Worm (Caenorhabditis elegans): ENCODE results near the gene dph-2.

The dph-2 gene

DNA sequence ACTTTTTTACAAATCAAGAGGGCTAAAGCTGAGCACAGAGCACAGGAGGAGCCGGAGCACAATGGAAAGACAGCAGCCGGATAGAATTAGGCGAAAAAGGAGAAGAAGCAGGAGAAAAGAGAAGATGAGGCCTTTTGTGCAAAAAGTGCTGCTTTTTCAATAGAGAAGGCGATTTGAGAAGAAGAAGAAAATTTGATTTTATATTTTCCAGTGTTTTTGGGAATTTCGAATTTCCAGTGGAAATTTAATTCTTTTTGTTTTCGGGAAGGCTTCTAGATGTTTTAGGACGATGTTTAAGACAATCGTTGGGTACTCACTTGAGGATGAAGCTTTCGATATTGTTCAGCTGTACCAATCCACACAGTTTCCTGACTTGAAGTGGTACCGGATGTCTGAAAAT lies 39.6 kb upstream of the dph-2 start:
- TF ChIP-seq crh-2 (tag; optimal IDR thresholded peaks at IDR 0.05) (no peak), unc-55 (GFP tag; optimal IDR thresholded peaks at IDR 0.05) (no peak), mab-5 (tag; optimal IDR thresholded peaks at IDR 0.05) (no peak), ceh-16 (tag; optimal IDR thresholded peaks at IDR 0.05) (no peak)

DNA sequence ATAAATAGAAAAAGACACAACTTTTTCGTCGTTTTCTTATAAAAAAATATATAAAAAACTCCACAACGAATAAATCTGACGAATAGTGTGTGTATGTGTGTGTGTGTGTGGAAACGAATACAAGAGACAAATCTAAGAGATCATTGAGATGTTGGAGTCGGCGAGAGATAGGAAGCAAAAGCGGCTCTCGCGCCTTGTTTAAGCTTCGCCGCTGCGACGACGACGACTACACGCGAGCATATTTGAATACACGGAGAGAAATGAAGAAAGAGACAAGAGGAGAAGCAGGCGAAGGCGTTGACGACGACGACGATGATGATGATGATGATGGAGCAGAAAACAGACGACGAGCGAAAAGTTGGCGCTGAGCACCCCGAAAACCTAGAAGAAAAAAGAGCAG lies 30.7 kb upstream of the dph-2 start:
- TF ChIP-seq ztf-4 (tag; optimal IDR thresholded peaks at IDR 0.05) (no peak), C34F6.9 (tag; optimal IDR thresholded peaks at IDR 0.05) (peak; percentile 36), ztf-1 (GFP tag; conservative IDR thresholded peaks at IDR 0.05) (no peak), lsy-2 (tag; optimal IDR thresholded peaks at IDR 0.05) (peak in 1 of 2 experiments; percentile 14), crh-2 (tag; optimal IDR thresholded peaks at IDR 0.05) (peak; percentile 14), F13H6.1 (tag; optimal IDR thresholded peaks at IDR 0.05) (peak; percentile 36), lin-11 (tag; optimal IDR thresholded peaks at IDR 0.05) (peak; percentile 23), unc-55 (GFP tag; optimal IDR thresholded peaks at IDR 0.05) (peak; percentile 73)

ce11 chrII:10737059-10737458 lies 23.0 kb upstream of the dph-2 start, which contains the start of gene C52A11.3:
Gene C52A11.3 (plus strand): TSS chrII:10737359.
- no peak for TF ChIP-seq skn-1 (tag; optimal IDR thresholded peaks at IDR 0.05)
- TF ChIP-seq unc-39 (tag; optimal IDR thresholded peaks at IDR 0.05), result no peak
- TF ChIP-seq R02D3.7 (tag; optimal IDR thresholded peaks at IDR 0.05), result no peak
- no peak for TF ChIP-seq mab-5 (tag; optimal IDR thresholded peaks at IDR 0.05)
- no peak for TF ChIP-seq egl-27 (tag; optimal IDR thresholded peaks at IDR 0.05)
- TF ChIP-seq C34F6.9 (tag; optimal IDR thresholded peaks at IDR 0.05), result no peak
- TF ChIP-seq ceh-16 (tag; optimal IDR thresholded peaks at IDR 0.05), result no peak
- TF ChIP-seq nhr-11 (tag; optimal IDR thresholded peaks at IDR 0.05), result no peak
- no peak for TF ChIP-seq snpc-4 (tag; optimal IDR thresholded peaks at IDR 0.05)
- TF ChIP-seq elt-1 (tag; optimal IDR thresholded peaks at IDR 0.05), result no peak
- no peak for TF ChIP-seq Y55F3AM.14 (GFP tag; optimal IDR thresholded peaks at IDR 0.05)
- TF ChIP-seq nhr-25 (tag; optimal IDR thresholded peaks at IDR 0.05), result no peak
- TF ChIP-seq ama-1 (optimal IDR thresholded peaks at IDR 0.05), result no peak

- TF ChIP-seq ZK546.5 (tag; optimal IDR thresholded peaks at IDR 0.05), result no peak
- no peak for TF ChIP-seq R02D3.7 (tag; optimal IDR thresholded peaks at IDR 0.05)
- TF ChIP-seq dmd-4 (tag; optimal IDR thresholded peaks at IDR 0.05), result no peak
- TF ChIP-seq lin-39 (tag; optimal IDR thresholded peaks at IDR 0.05), result no peak
- TF ChIP-seq nhr-23 (tag; optimal IDR thresholded peaks at IDR 0.05), result no peak
- no peak for TF ChIP-seq Y55F3AM.14 (GFP tag; optimal IDR thresholded peaks at IDR 0.05)
- TF ChIP-seq nhr-10 (tag; optimal IDR thresholded peaks at IDR 0.05), result no peak
- no peak for TF ChIP-seq nhr-25 (tag; optimal IDR thresholded peaks at IDR 0.05)
- no peak for TF ChIP-seq mab-5 (tag; optimal IDR thresholded peaks at IDR 0.05)
- no peak for TF ChIP-seq ceh-16 (tag; optimal IDR thresholded peaks at IDR 0.05)
- no peak for TF ChIP-seq egl-27 (tag; optimal IDR thresholded peaks at IDR 0.05)
- TF ChIP-seq sma-9 (GFP tag; optimal IDR thresholded peaks at IDR 0.05), result no peak
- TF ChIP-seq sma-9 (tag; optimal IDR thresholded peaks at IDR 0.05), result no peak
- TF ChIP-seq aly-2 (tag; optimal IDR thresholded peaks at IDR 0.05), result no peak
Measured at ce11 chrII:10731552-10731951, 17.5 kb upstream of the dph-2 start, which contains the start of gene glb-12. Gene glb-12 (minus strand): TSS chrII:10731652.

ce11 chrII:10730702-10731101 lies 16.6 kb upstream of the dph-2 start:
- TF ChIP-seq sma-9 (GFP tag; optimal IDR thresholded peaks at IDR 0.05) (peak; percentile 43), sma-9 (tag; optimal IDR thresholded peaks at IDR 0.05) (no peak), aly-2 (tag; optimal IDR thresholded peaks at IDR 0.05) (no peak), nhr-21 (tag; optimal IDR thresholded peaks at IDR 0.05) (peak; percentile 28)

DNA sequence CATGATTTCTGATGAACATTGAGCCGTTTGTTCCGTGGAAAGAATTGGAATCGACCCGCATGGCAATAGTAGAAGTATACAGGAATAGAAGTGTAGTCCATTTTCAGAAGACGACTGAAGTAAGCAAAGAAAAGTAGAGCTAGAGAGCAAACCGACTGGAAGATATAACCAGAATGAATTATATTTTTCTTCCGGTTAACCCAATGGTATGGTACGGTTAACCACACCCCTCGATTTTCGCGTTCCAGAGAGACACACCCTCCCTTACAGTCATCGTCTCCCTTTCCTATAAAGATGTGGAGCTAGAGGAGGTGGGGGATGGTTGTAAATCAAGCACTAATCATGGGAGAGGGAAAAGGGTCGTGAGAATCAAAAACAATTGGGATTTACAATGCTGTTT lies 9.0 kb upstream of the dph-2 start, which contains the start of gene C09G5.14:
C09G5.14 (minus strand) TSS at position 101 of the 400 bp plus-strand sequence.
- TF ChIP-seq nhr-21 (tag; optimal IDR thresholded peaks at IDR 0.05) (no peak), lsy-2 (tag; optimal IDR thresholded peaks at IDR 0.05) (no peak), nhr-25 (tag; optimal IDR thresholded peaks at IDR 0.05) (no peak), R02D3.7 (tag; optimal IDR thresholded peaks at IDR 0.05) (no peak), unc-55 (GFP tag; optimal IDR thresholded peaks at IDR 0.05) (no peak), mbf-1 (tag; optimal IDR thresholded peaks at IDR 0.05) (no peak), ztf-11 (tag; optimal IDR thresholded peaks at IDR 0.05) (no peak), alr-1 (tag; optimal IDR thresholded peaks at IDR 0.05) (no peak), nhr-129 (tag; optimal IDR thresholded peaks at IDR 0.05) (no peak), elt-3 (tag; optimal IDR thresholded peaks at IDR 0.05) (no peak), mab-5 (tag; optimal IDR thresholded peaks at IDR 0.05) (no peak), gmeb-1 (tag; optimal IDR thresholded peaks at IDR 0.05) (no peak), sem-4 (tag; optimal IDR thresholded peaks at IDR 0.05) (no peak), lin-13 (GFP tag; optimal IDR thresholded peaks at IDR 0.05) (no peak), nhr-23 (tag; optimal IDR thresholded peaks at IDR 0.05) (no peak), egl-27 (tag; optimal IDR thresholded peaks at IDR 0.05) (no peak), lin-39 (tag; optimal IDR thresholded peaks at IDR 0.05) (no peak), lin-11 (tag; optimal IDR thresholded peaks at IDR 0.05) (no peak), Y55F3AM.14 (GFP tag; optimal IDR thresholded peaks at IDR 0.05) (no peak)
